Worm (Caenorhabditis elegans): Measurements from ENCODE around the gene oac-46.

DNA sequence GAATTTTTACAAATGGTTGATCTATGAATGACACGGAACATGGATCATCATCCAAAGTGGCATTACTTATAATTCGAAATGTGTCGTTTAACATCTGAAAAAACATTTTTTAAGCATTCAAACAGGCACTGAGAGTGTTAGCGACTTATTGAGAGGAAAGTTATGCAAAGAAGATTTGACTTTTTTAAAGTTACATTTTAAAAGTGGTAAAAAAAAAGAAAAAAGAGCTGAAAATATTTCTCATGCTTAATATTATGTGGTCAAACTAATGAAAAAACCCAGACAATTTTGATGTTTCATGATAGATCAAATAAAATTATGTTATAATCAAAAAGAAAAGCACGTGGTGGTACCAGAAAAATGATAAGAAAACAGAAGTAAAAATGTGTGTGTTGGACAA, 13.2 kb upstream of the oac-46 start, which contains the start of gene npr-20:
- TF ChIP-seq unc-62 (GFP tag; optimal IDR thresholded peaks at IDR 0.05 in 1 of 2), result no peak
- no peak for TF ChIP-seq unc-62 (tag; optimal IDR thresholded peaks at IDR 0.05)
- no peak for TF ChIP-seq nhr-237 (tag; optimal IDR thresholded peaks at IDR 0.05)
- no peak for TF ChIP-seq nhr-28 (tag; optimal IDR thresholded peaks at IDR 0.05)

All from whole organism, L4 larva.